ENCODE assay signal across 1 worm cellular context in the genomic region with DNA sequence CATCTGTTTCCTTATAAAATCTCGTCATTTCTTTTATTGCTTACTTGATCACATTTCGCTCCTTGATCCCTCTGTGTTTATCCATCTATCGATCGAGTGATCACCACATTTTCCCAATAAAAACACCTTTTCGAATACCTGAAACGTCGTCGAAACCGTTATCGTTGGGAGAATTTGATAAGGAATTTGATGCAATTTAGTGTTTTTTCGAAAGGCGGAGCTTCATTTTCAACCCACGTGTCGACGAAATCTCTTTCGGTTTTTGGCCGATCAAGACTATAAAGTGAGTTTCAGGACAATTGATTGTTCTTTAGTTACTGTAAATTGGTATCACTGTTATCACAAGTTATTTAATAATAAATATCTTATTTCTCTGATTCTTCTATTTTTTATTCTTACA.
TF ChIP-seq lines count a peak whose summit lies in the region.

A gene (plus strand): TSS at position 43 of the 400 bp plus-strand sequence.

TF ChIP-seq in whole organism, L1 larva, 84 proteins besides CTCF, POLR2A, EP300 and RAD21 (continued from another document):
- no peak for TF ChIP-seq lsy-2 (tag; optimal IDR thresholded peaks at IDR 0.05; lab: Kevin White, UChicago)
- no peak for TF ChIP-seq fkh-8 (tag; optimal IDR thresholded peaks at IDR 0.05; lab: Kevin White, UChicago)
- TF ChIP-seq nhr-20 (tag; optimal IDR thresholded peaks at IDR 0.05; lab: Kevin White, UChicago): peak; percentile 33
- TF ChIP-seq snpc-4 (tag; optimal IDR thresholded peaks at IDR 0.05; lab: Kevin White, UChicago): no peak
- no peak for TF ChIP-seq ceh-90 (tag; optimal IDR thresholded peaks at IDR 0.05; lab: Kevin White, UChicago)
- TF ChIP-seq tlp-1 (tag; optimal IDR thresholded peaks at IDR 0.05; lab: Kevin White, UChicago): no peak
- TF ChIP-seq unc-130 (tag; optimal IDR thresholded peaks at IDR 0.05; lab: Kevin White, UChicago): no peak
- TF ChIP-seq mdl-1 (tag; optimal IDR thresholded peaks at IDR 0.05; lab: Kevin White, UChicago): peak in 1 of 2 experiments; percentile 16
- TF ChIP-seq lin-13 (GFP tag; optimal IDR thresholded peaks at IDR 0.05; lab: Kevin White, UChicago): no peak
- TF ChIP-seq elt-3 (tag; optimal IDR thresholded peaks at IDR 0.05; lab: Kevin White, UChicago): peak in 4 of 6 experiments; percentile 40 to 71 (median 64)
- peak; percentile 27 for TF ChIP-seq lin-14 (GFP tag; optimal IDR thresholded peaks at IDR 0.05; lab: Kevin White, UChicago)
